Worm (Caenorhabditis elegans) whole organism, L4/young adult: ENCODE measurements around the gene cut-4.
"Not testable (repeated sequence)": the region's sequence is repeated elsewhere in the genome, so short reads cannot be mapped to it uniquely, and the experiment has no call there.

Experiments used
- W03F9.2 ChIP-seq: fragments of 150-350 bp; optimal IDR thresholded peaks from 2 replicates; lab custom pipeline; 2014; ENCODE audit warnings: missing biosample characterization, missing genetic modification characterization
- dao-5 ChIP-seq: sonication (generic microtip); optimal IDR thresholded peaks from 2 replicates; lab custom pipeline; 2016; ENCODE audit warnings: missing genotype, missing genetic modification characterization, moderate library complexity, missing compliant biosample characterization
- him-1 ChIP-seq: sonication (generic microtip); optimal IDR thresholded peaks from 2 replicates; lab custom pipeline; 2016; ENCODE audit warnings: missing genotype, missing genetic modification reagents, missing genetic modification characterization, missing compliant biosample characterization

The cut-4 gene

DNA sequence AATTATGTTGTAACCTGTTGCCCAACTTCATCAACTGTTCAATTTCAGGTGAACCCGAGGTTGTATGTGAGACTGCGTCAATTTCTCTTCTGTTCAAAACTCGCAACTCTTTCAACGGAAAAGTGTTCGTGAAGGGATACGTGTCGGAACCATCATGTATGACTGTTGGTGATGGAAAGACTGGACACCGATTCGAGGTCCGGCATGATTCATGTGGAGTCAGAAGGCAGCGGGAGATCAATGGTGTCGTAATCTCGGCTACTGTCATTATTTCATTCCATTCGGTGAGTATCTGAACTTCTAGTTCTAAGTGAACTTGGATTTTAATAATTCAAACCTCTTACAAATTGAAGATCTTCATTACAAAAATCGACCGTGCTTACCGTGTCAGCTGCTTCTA, 1.9 kb downstream of the cut-4 start:
- TF ChIP-seq W03F9.2 (tag; lab: Kevin White, UChicago), result no peak

DNA sequence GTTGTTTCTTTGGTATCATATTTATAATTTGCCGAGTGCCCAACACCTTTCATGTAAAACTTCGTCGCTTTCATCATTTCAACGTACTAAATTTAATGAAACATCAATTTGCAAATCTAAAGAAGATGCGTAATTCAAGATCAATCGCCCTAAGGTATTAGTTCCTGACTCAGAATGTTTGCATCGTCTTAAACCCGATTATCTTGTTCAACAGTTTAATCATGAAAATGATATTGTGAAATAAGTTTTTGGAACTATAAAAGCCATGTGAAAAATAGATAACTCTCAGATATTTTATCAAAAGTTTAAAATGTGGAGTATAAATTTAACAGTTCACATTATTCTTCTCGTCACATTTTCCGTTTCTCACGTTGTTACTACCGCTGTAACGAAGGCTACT, 4.0 kb downstream of the cut-4 start, which contains the start of gene E04D5.4:
Gene E04D5.4 (plus strand): TSS at position 301 of the 400 bp plus-strand sequence.
- no peak for TF ChIP-seq him-1 (tag; lab: Kevin White, UChicago)
- TF ChIP-seq dao-5, result no peak
- no peak for TF ChIP-seq W03F9.2 (tag; lab: Kevin White, UChicago)

DNA sequence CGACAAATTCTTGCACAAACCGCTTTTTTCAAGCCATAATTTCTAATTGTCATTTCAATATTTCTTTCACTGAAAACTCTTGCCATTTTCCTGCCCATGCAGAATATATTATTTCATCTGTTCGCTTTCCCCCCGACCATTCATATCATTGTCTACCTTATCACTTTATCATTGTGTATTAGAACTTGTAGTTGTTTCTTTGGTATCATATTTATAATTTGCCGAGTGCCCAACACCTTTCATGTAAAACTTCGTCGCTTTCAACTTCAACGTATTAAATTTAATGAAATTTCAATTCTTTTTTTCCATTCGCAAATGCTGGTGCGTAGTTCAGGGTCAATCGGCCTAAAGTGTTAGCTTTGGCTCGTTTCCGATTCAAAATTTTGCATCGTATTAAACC, 6.9 kb downstream of the cut-4 start, which contains the start of gene ZK673.1:
Gene ZK673.1 (plus strand): TSS at position 301 of the 400 bp plus-strand sequence.
- TF ChIP-seq W03F9.2 (tag; lab: Kevin White, UChicago); dao-5; him-1 (tag; lab: Kevin White, UChicago): not testable (repeated sequence)

DNA sequence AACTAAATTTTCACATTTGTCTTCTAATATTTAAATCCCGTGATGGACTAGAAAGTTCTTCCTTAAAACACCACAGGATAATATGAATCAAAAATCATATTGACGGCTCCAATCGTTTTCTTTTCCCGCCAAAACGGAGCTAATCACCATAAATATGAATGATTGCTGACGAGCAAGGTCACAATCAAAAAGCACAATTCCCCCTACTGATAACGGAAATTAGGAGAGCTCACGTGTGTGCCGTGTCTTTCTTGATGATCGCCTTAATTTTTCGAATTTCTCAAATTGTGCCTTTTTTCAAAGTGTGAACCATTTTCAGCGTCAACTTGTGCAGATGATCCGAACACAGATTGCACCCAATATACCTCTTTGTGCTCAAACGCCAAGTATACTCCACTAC, 8.0 kb downstream of the cut-4 start:
- TF ChIP-seq dao-5 (no peak), him-1 (tag; lab: Kevin White, UChicago) (no peak), W03F9.2 (tag; lab: Kevin White, UChicago) (no peak)

DNA sequence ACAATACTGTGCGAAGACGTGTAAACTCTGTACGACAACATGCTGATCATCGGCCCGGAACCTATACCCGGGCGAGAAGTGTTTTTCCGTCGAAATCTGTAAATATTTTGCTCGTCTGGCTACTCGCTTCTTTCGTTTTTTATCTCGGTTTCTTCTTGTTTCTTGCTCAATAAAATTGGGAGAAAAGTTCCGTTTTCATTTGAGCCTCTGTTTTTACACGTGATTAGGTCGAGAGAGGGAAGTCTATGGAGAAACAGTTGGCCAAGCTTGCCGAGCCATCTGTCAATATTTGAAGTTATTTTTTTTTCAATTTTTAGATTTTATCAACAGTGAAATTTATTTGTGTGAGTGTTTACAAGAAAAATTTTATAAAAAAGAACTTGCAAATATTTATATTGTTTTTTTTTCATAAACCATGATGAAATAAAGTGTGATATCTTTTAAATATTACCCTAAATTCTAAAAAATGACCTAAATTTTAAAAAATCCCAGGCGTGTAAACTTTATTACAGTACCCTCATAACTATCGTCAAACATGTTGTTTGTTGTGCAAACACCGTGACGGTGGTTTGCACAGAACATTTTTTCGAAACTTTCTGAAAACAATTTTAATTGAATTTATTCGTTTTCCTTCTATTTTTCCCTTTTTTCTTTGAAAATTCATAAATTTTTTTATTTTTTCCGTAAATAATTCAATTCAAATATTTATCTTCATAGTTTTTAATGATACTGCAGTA, 9.2 kb downstream of the cut-4 start:
- no peak for TF ChIP-seq dao-5
- TF ChIP-seq him-1 (tag; lab: Kevin White, UChicago), result no peak
- no peak for TF ChIP-seq W03F9.2 (tag; lab: Kevin White, UChicago)

DNA sequence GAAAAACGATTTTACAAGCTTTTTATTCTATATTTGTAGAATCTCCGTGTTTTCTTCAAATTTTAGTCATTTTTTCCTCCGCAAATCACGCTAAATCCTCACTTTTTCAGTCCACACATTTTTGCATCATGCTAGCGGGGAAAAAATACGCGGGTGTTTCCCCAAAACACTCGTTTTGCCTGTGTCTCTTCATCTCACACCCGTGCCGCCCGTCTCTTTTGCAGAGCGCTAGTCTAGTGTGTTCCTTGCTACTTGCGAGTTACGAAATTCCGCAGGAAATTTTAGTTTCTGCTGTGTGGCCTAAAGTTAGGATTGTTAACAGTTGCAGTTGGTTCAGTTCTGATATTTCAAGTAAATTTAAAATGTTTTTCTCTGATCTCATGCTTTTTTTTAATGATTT, 9.8 kb downstream of the cut-4 start:
- no peak for TF ChIP-seq dao-5
- no peak for TF ChIP-seq W03F9.2 (tag; lab: Kevin White, UChicago)
- TF ChIP-seq him-1 (tag; lab: Kevin White, UChicago), result no peak

DNA sequence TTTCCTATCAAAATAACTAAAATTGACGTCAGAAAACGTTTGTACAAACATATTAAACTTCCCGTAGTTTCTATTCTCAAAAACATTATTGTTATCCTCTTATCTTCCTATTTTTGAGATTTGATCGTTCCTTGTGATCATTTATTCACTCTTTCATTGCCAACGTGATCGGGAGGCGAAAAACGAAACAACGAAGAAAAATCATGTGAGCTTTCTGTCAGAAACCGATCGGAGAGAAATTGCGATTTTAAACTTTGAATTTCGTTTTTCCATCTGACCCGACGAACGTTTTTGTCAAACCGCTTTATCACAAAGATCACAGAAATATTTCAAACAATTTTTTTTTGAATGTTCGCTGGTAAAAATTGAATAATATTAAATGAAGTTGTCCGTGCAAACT, 10.4 kb downstream of the cut-4 start:
- peak; percentile 13 for TF ChIP-seq W03F9.2 (tag; lab: Kevin White, UChicago)
- no peak for TF ChIP-seq dao-5
- no peak for TF ChIP-seq him-1 (tag; lab: Kevin White, UChicago)

DNA sequence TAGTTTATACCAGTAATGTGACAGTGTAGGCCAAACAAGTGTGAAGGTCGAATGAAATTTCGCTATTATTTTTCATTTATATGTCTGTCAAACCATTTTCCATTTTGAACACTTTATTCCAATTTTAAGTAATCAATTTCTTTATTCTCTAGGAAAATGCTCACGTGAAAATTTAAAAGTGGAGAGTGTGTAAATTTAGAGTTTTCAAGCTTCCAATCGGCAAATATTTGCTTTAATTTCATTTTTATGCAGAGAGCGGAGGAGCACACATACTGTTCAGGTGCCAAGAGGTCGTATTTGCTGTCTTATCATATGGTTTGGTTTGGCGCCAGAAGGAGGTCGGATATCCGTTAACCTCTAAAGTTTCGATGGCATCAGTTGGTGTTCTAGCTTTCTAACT, 10.9 kb downstream of the cut-4 start:
- TF ChIP-seq W03F9.2 (tag; lab: Kevin White, UChicago) (no peak), him-1 (tag; lab: Kevin White, UChicago) (no peak), dao-5 (no peak)

DNA sequence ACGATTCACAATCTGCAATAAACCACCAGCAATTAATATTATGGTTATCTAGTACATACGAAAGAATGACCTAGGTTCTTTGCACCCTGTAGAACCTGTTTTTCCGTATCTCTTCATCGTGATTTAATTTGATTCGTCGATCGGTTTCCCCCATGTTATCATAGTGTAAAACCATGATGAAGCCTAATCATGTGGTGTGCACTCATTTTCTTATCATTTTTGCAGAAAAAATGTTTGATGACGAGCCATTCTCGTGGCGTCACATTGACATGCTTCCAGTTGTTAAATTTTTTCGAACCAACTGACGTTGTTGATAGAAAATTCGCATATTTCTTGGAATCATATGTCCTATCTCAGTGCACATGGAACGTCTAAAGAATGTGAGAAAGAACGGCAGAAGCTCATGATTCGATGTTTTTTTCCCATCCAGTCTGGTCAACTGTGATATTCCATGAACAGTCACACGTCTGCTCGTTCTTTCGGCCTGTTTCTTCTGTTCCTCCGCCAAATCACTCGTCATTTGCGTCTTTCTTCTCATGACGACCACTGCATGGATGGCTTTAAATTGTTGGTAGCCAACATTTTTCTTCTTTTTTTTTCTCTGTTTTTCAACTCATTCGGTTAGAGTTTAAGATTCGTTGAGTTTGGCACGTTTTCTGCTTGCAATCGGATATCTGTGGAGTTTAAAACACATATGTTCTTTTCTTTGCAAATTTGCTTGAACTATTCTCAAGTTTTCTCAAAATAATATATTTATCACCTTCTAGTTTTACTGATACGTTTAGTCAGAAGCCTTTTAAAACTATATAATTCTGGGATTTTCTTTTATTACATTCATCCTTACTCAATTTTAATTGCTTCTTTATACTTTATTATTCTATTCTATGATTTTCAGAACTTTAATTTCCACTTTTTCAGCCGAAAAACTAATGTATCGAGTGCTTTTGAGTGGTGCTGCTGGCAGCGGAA, 11.7 kb downstream of the cut-4 start, which contains the start of gene ZK673.2:
Gene ZK673.2 (plus strand): TSS at position 919 of the 969 bp plus-strand sequence.
- no peak for TF ChIP-seq him-1 (tag; lab: Kevin White, UChicago)
- TF ChIP-seq dao-5, result no peak
- TF ChIP-seq W03F9.2 (tag; lab: Kevin White, UChicago), result no peak

DNA sequence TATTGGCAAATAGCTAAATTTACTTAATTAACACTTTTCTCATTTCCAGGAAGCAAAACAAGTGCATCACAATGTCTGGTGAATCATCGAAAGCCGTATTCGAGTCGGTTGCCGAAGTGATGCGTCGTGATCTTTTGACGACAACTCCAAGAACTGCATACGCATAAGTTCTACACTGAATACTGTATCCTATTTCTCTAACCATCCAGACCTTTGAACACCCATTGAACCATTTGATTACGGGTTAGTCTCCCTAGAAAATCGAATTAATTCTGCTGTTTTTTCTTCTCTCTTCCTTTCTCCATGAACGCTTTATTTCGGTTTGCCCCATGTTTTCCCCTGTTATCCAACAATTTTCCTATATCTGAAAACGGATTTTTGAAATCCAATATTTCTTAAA, 13.8 kb downstream of the cut-4 start, which contains the start of gene lin-56:
Gene lin-56 (plus strand): TSS at position 301 of the 400 bp plus-strand sequence.
- no peak for TF ChIP-seq dao-5
- TF ChIP-seq him-1 (tag; lab: Kevin White, UChicago), result no peak
- no peak for TF ChIP-seq W03F9.2 (tag; lab: Kevin White, UChicago)

DNA sequence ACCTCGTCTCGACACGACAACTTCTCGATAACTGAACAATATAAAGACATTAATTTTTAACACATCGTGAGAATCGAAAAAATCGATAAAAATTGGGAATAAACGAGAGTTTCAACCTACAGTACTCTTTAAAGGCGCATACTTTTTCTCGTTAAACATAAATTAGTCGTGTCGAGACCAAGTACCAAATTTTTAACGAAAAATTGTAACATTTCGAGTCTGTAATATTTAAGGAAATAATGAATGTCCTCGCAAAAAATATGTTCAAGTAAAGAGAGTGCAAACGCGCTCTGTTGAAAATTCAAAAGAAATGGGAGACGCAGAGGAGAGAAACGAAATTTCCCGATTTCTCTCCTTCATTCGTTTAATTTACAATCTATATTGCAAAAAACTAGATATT, 14.4 kb downstream of the cut-4 start:
- no peak for TF ChIP-seq W03F9.2 (tag; lab: Kevin White, UChicago)

DNA sequence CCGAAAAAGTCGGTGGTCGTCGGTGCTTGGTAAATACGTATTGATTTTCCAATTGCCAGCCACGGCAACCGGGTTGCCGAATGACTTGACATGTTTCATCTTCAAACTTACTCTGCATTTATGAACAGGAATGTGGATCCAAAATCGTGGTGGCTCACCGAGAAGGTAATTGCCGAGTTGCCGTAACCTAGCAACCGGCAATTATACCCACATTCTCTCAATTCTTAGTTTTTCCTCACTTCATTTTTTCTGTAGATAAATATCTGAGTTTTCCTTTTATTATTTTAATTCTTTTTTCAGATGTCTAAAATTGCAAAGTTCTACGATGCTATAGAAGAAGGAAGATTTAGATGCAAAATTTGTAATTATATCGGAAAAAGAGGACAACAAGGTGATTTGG, 16.7 kb downstream of the cut-4 start, which contains the start of gene ZK673.4:
Gene ZK673.4 (plus strand): TSS at position 301 of the 400 bp plus-strand sequence.
- TF ChIP-seq him-1 (tag; lab: Kevin White, UChicago), result no peak
- TF ChIP-seq dao-5, result no peak
- no peak for TF ChIP-seq W03F9.2 (tag; lab: Kevin White, UChicago)

DNA sequence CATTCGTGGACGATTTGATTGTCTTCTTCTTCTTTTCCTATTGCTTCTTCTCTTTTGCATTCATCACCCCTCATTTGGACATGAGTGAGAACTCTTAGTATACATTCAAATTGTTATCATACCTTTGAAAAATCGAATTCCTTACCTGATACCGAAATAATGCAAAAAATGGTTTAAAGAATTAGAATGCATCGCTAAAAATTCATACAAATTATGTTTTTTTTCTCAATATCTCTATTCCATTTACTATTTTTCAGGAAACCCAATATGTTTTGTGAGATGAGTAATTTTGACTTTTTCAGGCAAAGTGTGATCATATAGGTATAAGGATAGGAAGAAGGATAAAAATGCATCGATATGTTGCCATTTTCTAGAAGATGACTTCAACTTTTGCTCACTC, 21.0 kb downstream of the cut-4 start, which contains the start of gene ZK673.11:
Gene ZK673.11 (plus strand): TSS at position 301 of the 400 bp plus-strand sequence.
- no peak for TF ChIP-seq him-1 (tag; lab: Kevin White, UChicago)
- TF ChIP-seq W03F9.2 (tag; lab: Kevin White, UChicago), result no peak
- TF ChIP-seq dao-5, result no peak

DNA sequence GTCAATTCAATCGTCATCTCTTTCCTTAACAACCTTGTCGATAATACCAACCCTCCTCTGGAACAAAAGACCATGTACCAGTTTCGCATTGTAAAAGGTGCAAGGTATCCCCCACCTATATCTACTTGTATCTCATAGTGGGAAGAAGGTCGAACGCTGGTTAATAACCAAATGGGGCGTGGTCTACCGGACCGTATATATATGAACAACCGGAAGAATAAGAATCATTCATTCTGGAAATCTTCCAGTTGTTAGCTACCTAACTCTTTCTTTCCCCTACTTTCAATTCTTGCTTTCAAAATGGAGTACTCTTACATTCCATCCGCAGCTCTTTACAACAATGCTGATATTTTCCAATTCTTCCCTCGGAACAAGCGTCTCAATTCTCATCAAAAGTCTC, 25.3 kb downstream of the cut-4 start, which contains the start of gene ZK673.5:
Gene ZK673.5 (plus strand): TSS at position 301 of the 400 bp plus-strand sequence.
- TF ChIP-seq dao-5 (no peak), W03F9.2 (tag; lab: Kevin White, UChicago) (no peak), him-1 (tag; lab: Kevin White, UChicago) (no peak)
